Worm (Caenorhabditis elegans): ENCODE measurements around the gene F10C1.8.

The F10C1.8 gene

DNA sequence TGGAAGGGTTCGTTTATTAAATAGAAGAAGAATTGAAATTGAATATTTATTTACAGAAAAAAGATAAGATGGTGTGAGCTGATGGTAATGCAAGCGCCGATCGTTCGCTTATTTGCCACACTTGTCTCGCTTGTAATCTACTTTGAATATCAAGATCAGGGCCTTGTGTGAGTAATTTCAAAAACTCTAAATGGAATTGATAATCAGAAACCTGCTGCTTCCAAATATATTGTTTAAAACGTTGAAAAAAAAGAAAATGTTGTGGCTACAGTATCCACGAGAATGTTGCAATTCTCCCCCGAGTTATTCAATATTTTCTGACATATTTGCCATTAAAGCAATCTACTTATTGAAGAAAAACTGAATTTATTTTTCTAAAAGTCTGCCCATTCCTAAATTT lies 43.4 kb upstream of the F10C1.8 start:
- TF ChIP-seq T26A8.4 (GFP tag; IDR thresholded peaks at IDR 0.05) (no peak), hlh-30 (tag; optimal IDR thresholded peaks at IDR 0.05; ENCODE audit: insufficient read depth) (no peak), lir-3 (tag; optimal IDR thresholded peaks at IDR 0.05) (no peak), nhr-77 (tag; optimal IDR thresholded peaks at IDR 0.05) (no peak), unc-62 (GFP tag; optimal IDR thresholded peaks at IDR 0.05 in 1 of 2) (peak in 1 of 2 experiments; percentile 53), unc-62 (tag; optimal IDR thresholded peaks at IDR 0.05) (no peak), nhr-28 (tag; optimal IDR thresholded peaks at IDR 0.05) (no peak)

DNA sequence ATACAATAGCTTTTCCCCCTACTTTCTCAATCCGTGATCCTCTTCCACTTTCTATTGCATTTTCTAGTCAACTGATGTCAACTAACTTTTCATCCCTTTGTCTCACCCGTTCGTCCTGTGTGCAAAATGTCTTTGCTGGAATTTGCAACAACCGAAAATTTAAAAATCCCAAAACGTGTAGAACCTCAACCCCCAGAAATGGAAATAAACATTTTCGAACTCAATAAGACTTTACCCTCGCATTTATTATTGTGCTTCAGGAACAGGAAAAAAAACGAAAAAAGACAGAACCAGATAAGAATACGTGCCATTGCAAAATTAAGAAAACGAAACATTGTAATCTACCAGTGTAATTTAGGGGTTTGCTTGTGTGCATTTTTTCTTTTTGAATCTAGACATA lies 42.1 kb upstream of the F10C1.8 start:
- TF ChIP-seq ztf-11 (tag; optimal IDR thresholded peaks at IDR 0.05) (no peak), Y48G9A.11 (GFP tag; IDR thresholded peaks at IDR 0.05) (peak; percentile 26; the same call in 1 of the 2 replicates), snpc-1.2 (GFP tag; IDR thresholded peaks at IDR 0.05) (0 out of 2 replicates have a peak, but pooled peaks have one; percentile 8), mdt-29 (GFP tag; IDR thresholded peaks at IDR 0.05) (no peak), nhr-25 (tag; optimal IDR thresholded peaks at IDR 0.05; ENCODE audit: borderline replicate concordance, insufficient read depth) (no peak), hmg-1.1 (GFP tag; IDR thresholded peaks at IDR 0.05) (no peak), mes-2 (tag; optimal IDR thresholded peaks at IDR 0.05; ENCODE audit: poor library complexity, severe bottlenecking) (peak; percentile 4), spr-1 (tag; optimal IDR thresholded peaks at IDR 0.05) (peak; percentile 34), php-3 (GFP tag; IDR thresholded peaks at IDR 0.05) (0 out of 2 replicates have a peak, but pooled peaks have one; percentile 25), mep-1 (tag; optimal IDR thresholded peaks at IDR 0.05) (peak; percentile 5), nhr-48 (tag; optimal IDR thresholded peaks at IDR 0.05) (no peak), ama-1 (optimal IDR thresholded peaks at IDR 0.05) (peak; percentile 81), F26F4.8 (GFP tag; conservative IDR thresholded peaks at IDR 0.05) (no peak), mxl-3 (GFP tag; optimal IDR thresholded peaks at IDR 0.05) (no peak), nhr-42 (GFP tag; IDR thresholded peaks at IDR 0.05) (no peak), arid-1 (GFP tag; conservative IDR thresholded peaks at IDR 0.05) (0 out of 2 replicates have a peak, but pooled peaks have one; percentile 20), T20F7.1 (GFP tag; optimal IDR thresholded peaks at IDR 0.05) (peak; percentile 30), unc-62 (GFP tag; optimal IDR thresholded peaks at IDR 0.05 in 1 of 2) (no peak), unc-62 (tag; optimal IDR thresholded peaks at IDR 0.05) (no peak)

DNA sequence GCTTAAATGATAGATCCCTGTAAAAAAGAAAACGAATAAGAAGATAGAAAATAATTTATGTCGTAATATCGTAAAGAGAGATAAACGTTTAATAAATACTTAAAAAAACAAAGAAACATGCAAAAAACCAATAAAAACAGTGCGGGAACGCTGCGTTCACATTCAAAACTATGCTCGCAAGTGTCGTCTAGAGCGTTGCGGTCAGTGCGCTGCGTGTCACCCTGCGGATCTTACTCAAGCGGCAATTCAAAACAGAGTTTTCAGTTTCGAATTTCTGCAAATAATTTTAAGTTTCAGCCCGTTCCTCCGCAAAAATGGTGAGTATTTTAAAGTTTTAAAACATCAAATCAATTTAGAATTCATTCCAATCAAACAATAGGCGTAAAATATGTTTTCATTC lies 39.5 kb upstream of the F10C1.8 start, which contains the start of the genes tiar-1 and lelo-4:
Gene tiar-1, minus strand, starts transcription at position 17 of the 400 bp plus-strand sequence.
Gene lelo-4, plus strand, starts transcription at position 118 of the 400 bp plus-strand sequence.
- TF ChIP-seq arid-1 (GFP tag; conservative IDR thresholded peaks at IDR 0.05) (0 out of 2 replicates have a peak, but pooled peaks have one; percentile 27), zip-11 (GFP tag; IDR thresholded peaks at IDR 0.05) (no peak), daf-8 (GFP tag; IDR thresholded peaks at IDR 0.05) (no peak), mdl-1 (tag; optimal IDR thresholded peaks at IDR 0.05) (no peak), T20F7.1 (GFP tag; optimal IDR thresholded peaks at IDR 0.05) (no peak), saeg-2 (GFP tag; IDR thresholded peaks at IDR 0.05) (no peak), unc-39 (tag; optimal IDR thresholded peaks at IDR 0.05) (no peak), F44E2.7 (GFP tag; IDR thresholded peaks at IDR 0.05) (no peak), nhr-77 (tag; optimal IDR thresholded peaks at IDR 0.05) (no peak), nhr-102 (tag; optimal IDR thresholded peaks at IDR 0.05) (no peak), mxl-2 (GFP tag; conservative IDR thresholded peaks at IDR 0.05) (no peak), R02D3.7 (tag; optimal IDR thresholded peaks at IDR 0.05) (no peak), ceh-32 (tag; optimal IDR thresholded peaks at IDR 0.05; ENCODE audit: poor library complexity) (no peak), F10B5.3 (tag; optimal IDR thresholded peaks at IDR 0.05) (no peak), pha-4 (GFP tag; IDR thresholded peaks at IDR 0.05) (no peak), pha-4 (tag; optimal IDR thresholded peaks at IDR 0.05) (peak; percentile 85), ces-1 (GFP tag; optimal IDR thresholded peaks at IDR 0.05) (no peak), hmg-1.1 (GFP tag; IDR thresholded peaks at IDR 0.05) (peak; percentile 44; the same call in 1 of the 2 replicates), Y105C5A.15 (GFP tag; IDR thresholded peaks at IDR 0.05) (no peak), ZK337.2 (GFP tag; IDR thresholded peaks at IDR 0.05) (no peak), vab-7 (GFP tag; IDR thresholded peaks at IDR 0.05) (no peak), lir-3 (tag; optimal IDR thresholded peaks at IDR 0.05) (no peak), F49E8.2 (tag; optimal IDR thresholded peaks at IDR 0.05; ENCODE audit: borderline replicate concordance) (no peak), ama-1 (optimal IDR thresholded peaks at IDR 0.05) (peak; percentile 47), lin-15B (tag; optimal IDR thresholded peaks at IDR 0.05) (no peak), unc-62 (GFP tag; optimal IDR thresholded peaks at IDR 0.05 in 1 of 2) (peak in 1 of 2 experiments; percentile 87), unc-62 (tag; optimal IDR thresholded peaks at IDR 0.05) (no peak), nhr-10 (tag; optimal IDR thresholded peaks at IDR 0.05) (no peak), gei-8 (GFP tag; optimal IDR thresholded peaks at IDR 0.05) (no peak), spr-3 (GFP tag; optimal IDR thresholded peaks at IDR 0.05) (no peak), mes-2 (tag; optimal IDR thresholded peaks at IDR 0.05; ENCODE audit: poor library complexity, severe bottlenecking) (peak; percentile 84), ceh-28 (tag; optimal IDR thresholded peaks at IDR 0.05) (no peak)
